Fruit fly (Drosophila melanogaster): ENCODE measurements around the gene Nuak.
"Not testable (repeated sequence)": the region's sequence is repeated elsewhere in the genome, so short reads cannot be mapped to it uniquely, and the experiment has no call there.

Gene Nuak

dm6 chr3R:10268101-10268864 is 4.2 kb downstream of the Nuak start:
- peak; percentile 90 for TF ChIP-seq CG17801 (GFP tag; optimal IDR thresholded peaks at IDR 0.05; ENCODE audit: partially characterized antibody)

dm6 chr3R:10268865-10269442 is 4.8 kb downstream of the Nuak start:
- TF ChIP-seq CG17801 (GFP tag; optimal IDR thresholded peaks at IDR 0.05; ENCODE audit: partially characterized antibody): peak; percentile 45

dm6 chr3R:10269921-10270431 is 5.9 kb downstream of the Nuak start:
- no peak for TF ChIP-seq CG17801 (GFP tag; optimal IDR thresholded peaks at IDR 0.05; ENCODE audit: partially characterized antibody)

- no peak for TF ChIP-seq CG17801 (GFP tag; optimal IDR thresholded peaks at IDR 0.05; ENCODE audit: partially characterized antibody)
These were observed 8.6 kb downstream of the Nuak start for dm6 chr3R:10272695-10273094.

- TF ChIP-seq CG17801 (GFP tag; optimal IDR thresholded peaks at IDR 0.05; ENCODE audit: partially characterized antibody): no peak
These were observed 10.2 kb downstream of the Nuak start for dm6 chr3R:10274306-10274705.

- TF ChIP-seq CG17801 (GFP tag; optimal IDR thresholded peaks at IDR 0.05; ENCODE audit: partially characterized antibody): no peak
These were observed 10.7 kb downstream of the Nuak start for dm6 chr3R:10274829-10275228.

- no peak for TF ChIP-seq CG17801 (GFP tag; optimal IDR thresholded peaks at IDR 0.05; ENCODE audit: partially characterized antibody)
These were observed 11.9 kb downstream of the Nuak start for dm6 chr3R:10276002-10276401.

- TF ChIP-seq CG17801 (GFP tag; optimal IDR thresholded peaks at IDR 0.05; ENCODE audit: partially characterized antibody): no peak
These were observed 18.0 kb downstream of the Nuak start for dm6 chr3R:10282077-10282476.

dm6 chr3R:10283114-10283513 is 19.0 kb downstream of the Nuak start:
- no peak for TF ChIP-seq CG17801 (GFP tag; optimal IDR thresholded peaks at IDR 0.05; ENCODE audit: partially characterized antibody)

- no peak for TF ChIP-seq CG17801 (GFP tag; optimal IDR thresholded peaks at IDR 0.05; ENCODE audit: partially characterized antibody)
These were observed 20.1 kb downstream of the Nuak start for dm6 chr3R:10284169-10284568.

- TF ChIP-seq CG17801 (GFP tag; optimal IDR thresholded peaks at IDR 0.05; ENCODE audit: partially characterized antibody): peak; percentile 72
These were observed 47.1 kb downstream of the Nuak start, which contains the start of gene CG6293 for dm6 chr3R:10311076-10311744. Gene CG6293 (minus strand): TSS chr3R:10311613.

- TF ChIP-seq CG17801 (GFP tag; optimal IDR thresholded peaks at IDR 0.05; ENCODE audit: partially characterized antibody): peak; percentile 30
These were observed 47.6 kb downstream of the Nuak start for dm6 chr3R:10311745-10312088.

- peak; percentile 35 for TF ChIP-seq CG17801 (GFP tag; optimal IDR thresholded peaks at IDR 0.05; ENCODE audit: partially characterized antibody)
These were observed 66.9 kb downstream of the Nuak start, which contains the start of the genes Bruce and CG12818 for dm6 chr3R:10330734-10331642. Gene Bruce (minus strand): TSS chr3R:10331353. Gene CG12818 (plus strand): TSS chr3R:10331581.

dm6 chr3R:10332823-10333263 is 68.7 kb downstream of the Nuak start, which contains the start of gene sle:
Gene sle (plus strand): TSS chr3R:10333115.
- peak; percentile 57 for TF ChIP-seq CG17801 (GFP tag; optimal IDR thresholded peaks at IDR 0.05; ENCODE audit: partially characterized antibody)

- not testable (repeated sequence) for TF ChIP-seq CG17801 (GFP tag; optimal IDR thresholded peaks at IDR 0.05; ENCODE audit: partially characterized antibody)
These were observed 73.9 kb downstream of the Nuak start, which contains the start of gene CG12592 for dm6 chr3R:10338042-10338441. Gene CG12592 (plus strand): TSS chr3R:10338342.
